Worm (Caenorhabditis elegans) whole organism, L1 larva: ENCODE measurements around the gene str-64.

ENCODE experiments used
- C34B4.2 ChIP-seq: sonication (generic microtip); optimal IDR thresholded peaks from 2 replicates; lab custom pipeline; 2017; ENCODE audit warnings: mild to moderate bottlenecking, missing genetic modification characterization, missing compliant biosample characterization
- ama-1 ChIP-seq: fragments of 150-350 bp; optimal IDR thresholded peaks from 2 replicates; lab custom pipeline; 2014
- ceh-8 ChIP-seq: fragments of 200-800 bp; sonication (Bioruptor generic); optimal IDR thresholded peaks from 2 replicates; lab custom pipeline; 2018; ENCODE audit warnings: mild to moderate bottlenecking, missing genetic modification characterization, moderate library complexity, missing compliant biosample characterization
- efl-3 ChIP-seq: fragments of 200-800 bp; sonication (Bioruptor generic); optimal IDR thresholded peaks from 2 replicates; lab custom pipeline; 2018; ENCODE audit warnings: mild to moderate bottlenecking, missing genetic modification characterization, missing compliant biosample characterization
- tlp-1 ChIP-seq: fragments of 150-350 bp; optimal IDR thresholded peaks from 2 replicates; lab custom pipeline; 2014; ENCODE audit warnings: missing biosample characterization, missing genetic modification characterization

DNA sequence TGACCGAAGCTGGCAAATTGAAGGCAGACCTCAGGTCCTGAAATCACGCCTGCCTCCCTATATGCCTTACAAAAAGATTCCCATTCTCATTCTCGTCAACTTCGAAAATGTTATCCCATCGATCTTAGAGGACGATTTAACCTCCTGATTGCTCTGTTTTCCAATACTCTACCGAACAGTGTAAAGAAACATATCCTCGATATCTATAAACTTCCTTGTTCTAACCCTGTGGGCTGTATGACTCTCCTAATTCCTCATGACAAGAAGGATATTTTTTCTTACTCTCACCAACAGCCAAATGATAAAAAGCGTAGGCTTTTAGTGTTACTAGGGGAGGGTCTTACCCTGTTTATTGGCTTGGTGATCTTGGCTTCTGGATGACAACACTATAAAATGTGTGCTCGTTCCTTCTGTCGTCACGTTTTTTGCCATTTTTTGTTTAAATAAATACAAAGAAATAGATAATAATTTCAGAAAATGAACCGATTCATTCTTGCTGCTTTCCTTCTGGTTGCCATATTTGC is 9.4 kb upstream of the str-64 start, which contains the start of gene T28A11.4:
- TF ChIP-seq ama-1 (no peak), ceh-8 (no peak), efl-3 (GFP tag; lab: Kevin White, UChicago) (no peak), C34B4.2 (tag; lab: Kevin White, UChicago) (no peak), tlp-1 (tag; lab: Kevin White, UChicago) (no peak)
